Worm (Caenorhabditis elegans): Measurements from ENCODE around the gene Y54F10BM.6.

The Y54F10BM.6 gene

DNA sequence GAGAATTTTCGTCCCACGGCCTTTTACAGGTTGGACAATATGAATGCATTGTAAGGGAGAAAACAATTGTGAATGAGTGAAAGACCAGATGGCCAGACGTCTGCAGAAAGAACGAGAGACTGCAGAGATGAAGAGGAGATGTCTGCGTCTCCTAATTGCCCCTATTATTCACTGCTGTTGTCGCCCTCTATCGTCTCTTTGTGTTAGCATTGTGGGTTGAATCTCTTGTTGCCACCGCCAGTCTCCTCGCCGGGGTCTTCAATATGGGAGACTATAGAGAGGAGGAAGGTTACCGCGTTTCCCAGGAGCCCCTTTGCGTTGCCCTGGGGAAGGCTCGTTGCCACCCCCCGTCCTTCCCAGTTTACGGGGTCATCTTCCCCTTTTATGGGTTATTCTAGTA is 41.8 kb downstream of the Y54F10BM.6 start, which contains the start of gene Y54F10BM.9:
TSS of gene Y54F10BM.9 (minus strand) at position 61 of the 400 bp plus-strand sequence.
- TF ChIP-seq zag-1 (tag; optimal IDR thresholded peaks at IDR 0.05) (no peak), egl-5 (tag; optimal IDR thresholded peaks at IDR 0.05) (no peak), lsy-12 (tag; optimal IDR thresholded peaks at IDR 0.05) (no peak), mml-1 (tag; optimal IDR thresholded peaks at IDR 0.05) (no peak), nhr-12 (tag; optimal IDR thresholded peaks at IDR 0.05) (no peak), nfya-1 (tag; optimal IDR thresholded peaks at IDR 0.05; ENCODE audit: insufficient read depth) (peak; percentile 56), aly-2 (tag; optimal IDR thresholded peaks at IDR 0.05) (no peak), nhr-25 (tag; optimal IDR thresholded peaks at IDR 0.05) (peak; percentile 3), elt-1 (tag; optimal IDR thresholded peaks at IDR 0.05) (no peak), hmg-11 (tag; optimal IDR thresholded peaks at IDR 0.05) (peak; percentile 63), fkh-2 (tag; optimal IDR thresholded peaks at IDR 0.05) (no peak), unc-39 (tag; optimal IDR thresholded peaks at IDR 0.05) (no peak), nhr-76 (tag; optimal IDR thresholded peaks at IDR 0.05) (no peak), nhr-237 (tag; optimal IDR thresholded peaks at IDR 0.05) (no peak), unc-62 (GFP tag; optimal IDR thresholded peaks at IDR 0.05) (no peak), eor-1 (tag; optimal IDR thresholded peaks at IDR 0.05) (no peak), ztf-11 (tag; optimal IDR thresholded peaks at IDR 0.05) (no peak), elt-2 (tag; optimal IDR thresholded peaks at IDR 0.05) (no peak), pqm-1 (tag; optimal IDR thresholded peaks at IDR 0.05) (no peak), mdl-1 (tag; optimal IDR thresholded peaks at IDR 0.05) (no peak), skn-1 (tag; optimal IDR thresholded peaks at IDR 0.05) (no peak), ztf-4 (tag; optimal IDR thresholded peaks at IDR 0.05) (no peak), ceh-28 (tag; optimal IDR thresholded peaks at IDR 0.05) (peak; percentile 19), ceh-82 (tag; optimal IDR thresholded peaks at IDR 0.05) (no peak), R02D3.7 (tag; optimal IDR thresholded peaks at IDR 0.05) (no peak), sea-2 (GFP tag; optimal IDR thresholded peaks at IDR 0.05) (no peak), nhr-28 (tag; optimal IDR thresholded peaks at IDR 0.05) (no peak), nhr-23 (tag; optimal IDR thresholded peaks at IDR 0.05) (no peak), nhr-67 (tag; optimal IDR thresholded peaks at IDR 0.05) (no peak), jun-1 (tag; optimal IDR thresholded peaks at IDR 0.05) (no peak), pha-4 (tag; optimal IDR thresholded peaks at IDR 0.05) (peak; percentile 61)

DNA sequence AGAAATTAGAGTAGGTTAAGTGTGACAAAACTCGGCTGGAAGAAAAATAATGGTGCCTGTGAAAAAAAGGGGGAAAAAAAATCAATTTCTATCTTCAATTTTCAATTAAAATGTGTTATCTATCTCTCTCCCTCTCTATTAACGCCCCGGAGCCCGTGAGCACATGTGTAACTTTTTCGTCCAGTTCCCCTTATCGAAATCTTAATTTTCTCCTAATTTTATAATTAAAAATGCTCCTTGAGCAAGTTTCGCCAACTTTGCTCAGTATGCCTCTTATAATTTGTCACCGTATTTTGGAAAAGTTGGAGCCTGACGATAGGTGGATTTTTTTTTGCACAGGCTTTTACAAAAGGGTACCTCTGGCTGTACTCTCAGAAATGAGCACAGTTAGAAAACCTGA is 45.0 kb downstream of the Y54F10BM.6 start, which contains the start of the genes fbxa-1 and Y54F10BM.20:
TSS of gene fbxa-1 (minus strand) at position 101 of the 400 bp plus-strand sequence.
TSS of gene Y54F10BM.20 (plus strand) at position 231 of the 400 bp plus-strand sequence.
- no peak for TF ChIP-seq nhr-76 (tag; optimal IDR thresholded peaks at IDR 0.05)
- no peak for TF ChIP-seq mml-1 (tag; optimal IDR thresholded peaks at IDR 0.05)
- no peak for TF ChIP-seq sea-2 (GFP tag; optimal IDR thresholded peaks at IDR 0.05)
- no peak for TF ChIP-seq lin-15B (tag; optimal IDR thresholded peaks at IDR 0.05)
- TF ChIP-seq daf-12 (tag; optimal IDR thresholded peaks at IDR 0.05) = no peak

DNA sequence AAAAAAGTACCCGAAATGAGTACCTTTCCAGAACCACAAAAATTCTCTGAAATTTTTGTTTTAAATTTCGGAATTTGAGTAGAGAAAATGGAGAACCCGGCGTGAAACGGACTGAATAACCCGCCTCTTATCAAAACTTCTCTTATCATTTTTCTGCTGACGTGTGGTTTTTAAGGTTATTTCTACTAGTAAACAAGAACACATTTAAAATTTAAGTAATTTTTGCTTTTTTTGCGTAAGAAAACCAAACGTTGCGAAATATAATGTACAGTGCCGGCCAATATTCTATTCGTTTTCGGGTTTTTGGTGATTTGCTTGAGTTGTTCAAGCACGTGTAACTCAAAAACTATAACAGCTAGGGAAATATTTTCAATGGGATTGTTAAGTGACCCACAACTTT is 48.0 kb downstream of the Y54F10BM.6 start:
- TF ChIP-seq jun-1 (tag; optimal IDR thresholded peaks at IDR 0.05) (no peak), mdl-1 (tag; optimal IDR thresholded peaks at IDR 0.05) (no peak), ZK546.5 (tag; optimal IDR thresholded peaks at IDR 0.05) (no peak), nhr-28 (tag; optimal IDR thresholded peaks at IDR 0.05) (no peak), tbx-2 (tag; optimal IDR thresholded peaks at IDR 0.05) (no peak), ztf-4 (tag; optimal IDR thresholded peaks at IDR 0.05) (no peak), fos-1 (tag; optimal IDR thresholded peaks at IDR 0.05) (no peak), eor-1 (tag; optimal IDR thresholded peaks at IDR 0.05) (no peak), fkh-10 (GFP tag; optimal IDR thresholded peaks at IDR 0.05) (no peak), pqm-1 (tag; optimal IDR thresholded peaks at IDR 0.05) (peak; percentile 4), pha-4 (tag; optimal IDR thresholded peaks at IDR 0.05) (peak; percentile 23), elt-2 (tag; optimal IDR thresholded peaks at IDR 0.05) (peak; percentile 50), daf-12 (tag; optimal IDR thresholded peaks at IDR 0.05) (no peak), fkh-2 (tag; optimal IDR thresholded peaks at IDR 0.05) (no peak), ceh-9 (tag; optimal IDR thresholded peaks at IDR 0.05) (no peak), nhr-67 (tag; optimal IDR thresholded peaks at IDR 0.05) (no peak), mml-1 (tag; optimal IDR thresholded peaks at IDR 0.05) (no peak)
